Worm (Caenorhabditis elegans) whole organism, L4 larva: ENCODE measurements around the gene dhs-9.

ENCODE experiments used
- aha-1 ChIP-seq: fragments of 150-350 bp; peaks from one replicate; lab custom pipeline; 2014; ENCODE audit warnings: missing biosample characterization, missing genetic modification characterization
- ctbp-1 ChIP-seq: fragments of 200-800 bp; sonication (Bioruptor generic); IDR thresholded peaks from 2 replicates; pipeline ENCODE4 v1.3.6; 2022; ENCODE audit warnings: missing genetic modification reagents, missing genetic modification characterization, missing compliant biosample characterization
- daf-12 ChIP-seq: fragments of 150-350 bp; optimal IDR thresholded peaks from 2 replicates; lab custom pipeline; 2014; ENCODE audit warnings: missing biosample characterization, missing genetic modification reagents, missing genetic modification characterization
- lim-7 ChIP-seq: fragments of 200-800 bp; sonication (Bioruptor generic); IDR thresholded peaks from 2 replicates; pipeline ENCODE4 v1.3.6; 2022; ENCODE audit warnings: missing genetic modification characterization, missing compliant biosample characterization
- pha-4 ChIP-seq, 2 experiments: fragments of 150-350 bp in 1 of 2; fragments of 200-800 bp in 1 of 2; sonication (Bioruptor generic) in 1 of 2; IDR thresholded peaks in 1 of 2; optimal IDR thresholded peaks in 1 of 2; 2 replicates each; pipeline versions ENCODE4 v1.3.6 to Lab custom; 2014 to 2022; ENCODE audit warnings: missing genetic modification characterization in 2 of 2, missing genetic modification reagents in 2 of 2, missing biosample characterization in 1 of 2, missing compliant biosample characterization in 1 of 2
- pqm-1 ChIP-seq: sonication (generic microtip); optimal IDR thresholded peaks from 2 replicates; lab custom pipeline; 2017; ENCODE audit warnings: missing biosample characterization, missing genetic modification characterization
- skn-1 ChIP-seq: fragments of 150-350 bp; optimal IDR thresholded peaks from 2 replicates; lab custom pipeline; 2014; ENCODE audit warnings: missing biosample characterization, missing genetic modification characterization

ce11 chrIII:5373715-5374114, 5.9 kb upstream of the dhs-9 start:
- TF ChIP-seq ctbp-1 (no peak), pha-4 (GFP tag; IDR thresholded peaks at IDR 0.05; lab: Robert Waterston, UW) (no peak), pha-4 (tag; optimal IDR thresholded peaks at IDR 0.05; lab: Kevin White, UChicago) (no peak), aha-1 (tag; lab: Kevin White, UChicago) (no peak), pqm-1 (tag; lab: Kevin White, UChicago) (no peak), skn-1 (tag; lab: Kevin White, UChicago) (no peak), lim-7 (GFP tag; lab: Robert Waterston, UW) (no peak), daf-12 (no peak)
